Worm (Caenorhabditis elegans) whole organism, midembryonic: ENCODE results near the gene srv-2.

Experiments
- T22C8.4 ChIP-seq: fragments of 200-800 bp; sonication (Bioruptor generic); IDR thresholded peaks from 2 replicates; pipeline ENCODE4 v1.3.6; 2022; ENCODE audit warnings: missing genetic modification characterization, missing compliant biosample characterization
- klf-2 ChIP-seq: fragments of 200-800 bp; sonication (Bioruptor generic); conservative IDR thresholded peaks from 2 replicates; pipeline ENCODE4 v1.3.6; 2022; ENCODE audit warnings: missing genetic modification reagents, missing genetic modification characterization, missing compliant biosample characterization
- tab-1 ChIP-seq: fragments of 200-800 bp; sonication (Bioruptor generic); IDR thresholded peaks from 2 replicates; pipeline ENCODE4 v1.3.6; 2022; ENCODE audit warnings: missing genetic modification characterization, missing compliant biosample characterization

DNA sequence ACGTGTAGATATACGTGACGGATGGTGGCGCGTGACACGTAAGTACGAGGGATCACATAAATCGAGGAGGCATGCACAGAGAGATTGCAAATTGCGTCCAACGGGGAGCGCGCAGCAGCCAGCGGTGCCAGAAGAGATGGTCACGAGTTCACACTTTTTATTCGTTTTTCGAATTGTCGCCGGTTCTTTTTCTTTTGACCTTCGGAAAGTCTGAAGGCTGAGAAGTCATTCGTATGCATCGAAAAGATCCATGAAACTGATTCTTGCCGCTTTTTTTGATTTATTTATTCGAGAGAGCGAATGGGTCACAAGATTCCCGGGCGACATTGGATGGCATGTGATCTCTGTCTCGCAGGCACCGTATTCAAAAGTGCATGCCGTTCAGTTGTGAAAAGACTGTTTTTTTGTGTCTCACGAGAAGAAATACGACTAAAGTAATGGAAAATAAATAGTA, 43.1 kb downstream of the srv-2 start:
- no peak for TF ChIP-seq T22C8.4
- TF ChIP-seq tab-1 (GFP tag; lab: Robert Waterston, UW), result no peak
- TF ChIP-seq klf-2, result no peak
